Fruit fly (Drosophila melanogaster) whole organism, embryonic: Measurements from ENCODE around the gene CG7011.

Source experiments
- Antp ChIP-seq: fragments of 200-800 bp; sonication (Bioruptor generic); optimal IDR thresholded peaks from 3 replicates; lab custom pipeline; 2016; ENCODE audit warnings: missing biosample characterization, missing genetic modification characterization
- Atf6 ChIP-seq: fragments of 200-800 bp; sonication (Bioruptor generic); IDR thresholded peaks from 2 replicates; pipeline ENCODE4 v1.3.6; 2022; ENCODE audit warnings: missing biosample characterization, missing genetic modification characterization
- Bdp1 ChIP-seq: fragments of 200-800 bp; sonication (Bioruptor generic); optimal IDR thresholded peaks from 3 replicates; lab custom pipeline; 2016; ENCODE audit warnings: missing biosample characterization, missing genetic modification characterization
- CG10147 ChIP-seq: fragments of 200-800 bp; sonication (Bioruptor generic); optimal IDR thresholded peaks from 2 replicates; lab custom pipeline; 2019; ENCODE audit warnings: missing biosample characterization, mild to moderate bottlenecking, missing genetic modification characterization, moderate library complexity
- CG11695 ChIP-seq: fragments of 200-800 bp; sonication (Bioruptor generic); IDR thresholded peaks from 3 replicates; pipeline ENCODE4 v1.3.6; 2022; ENCODE audit warnings: missing biosample characterization, missing genetic modification characterization
- CG12071 ChIP-seq: fragments of 200-800 bp; sonication (Bioruptor generic); optimal IDR thresholded peaks from 3 replicates; lab custom pipeline; 2018; ENCODE audit warnings: missing biosample characterization, mild to moderate bottlenecking, missing genetic modification characterization
- CG12236 ChIP-seq: fragments of 200-800 bp; sonication (Bioruptor generic); optimal IDR thresholded peaks from 2 replicates; lab custom pipeline; 2016; ENCODE audit warnings: missing biosample characterization, missing genetic modification characterization
- CG13624 ChIP-seq: fragments of 200-800 bp; sonication (Bioruptor generic); optimal IDR thresholded peaks from 2 replicates; lab custom pipeline; 2016; ENCODE audit warnings: missing biosample characterization, missing genetic modification characterization
- CG1647 ChIP-seq: fragments of 200-800 bp; sonication (Bioruptor generic); optimal IDR thresholded peaks from 3 replicates; lab custom pipeline; 2016; ENCODE audit warnings: missing biosample characterization, missing genetic modification characterization
- CG17328 ChIP-seq: fragments of 200-800 bp; sonication (Bioruptor generic); IDR thresholded peaks from 2 replicates; pipeline ENCODE4 v1.3.6; 2022; ENCODE audit warnings: missing biosample characterization, missing genetic modification characterization
- CG17802 ChIP-seq: fragments of 200-800 bp; sonication (Bioruptor generic); optimal IDR thresholded peaks from 2 replicates; lab custom pipeline; 2018; ENCODE audit warnings: missing biosample characterization, mild to moderate bottlenecking, missing genetic modification characterization, moderate library complexity
- CG2129 ChIP-seq: fragments of 200-800 bp; sonication (Bioruptor generic); IDR thresholded peaks from 2 replicates; pipeline ENCODE4 v1.3.6; 2022; ENCODE audit warnings: missing biosample characterization, missing genetic modification characterization; ENCODE audit not compliant: partially characterized antibody
- CG32767 ChIP-seq: fragments of 200-800 bp; sonication (Bioruptor generic); IDR thresholded peaks from 2 replicates; pipeline ENCODE4 v1.3.6; 2022; ENCODE audit warnings: missing biosample characterization, missing genetic modification characterization
- CG3281 ChIP-seq: fragments of 200-800 bp; sonication (Bioruptor generic); optimal IDR thresholded peaks from 3 replicates; lab custom pipeline; 2017; ENCODE audit warnings: missing biosample characterization, mild to moderate bottlenecking, missing genetic modification characterization
- CG34376 ChIP-seq: fragments of 200-800 bp; sonication (Bioruptor generic); optimal IDR thresholded peaks from 2 replicates; lab custom pipeline; 2018; ENCODE audit warnings: missing biosample characterization, mild to moderate bottlenecking, missing genetic modification characterization
- CG4404 ChIP-seq: fragments of 200-800 bp; sonication (Bioruptor generic); IDR thresholded peaks from 2 replicates; pipeline ENCODE4 v1.3.6; 2022; ENCODE audit warnings: missing biosample characterization, missing genetic modification characterization
- CG6813 ChIP-seq: fragments of 200-800 bp; sonication (Bioruptor generic); optimal IDR thresholded peaks from 2 replicates; lab custom pipeline; 2017; ENCODE audit warnings: missing biosample characterization, missing genetic modification characterization, mild to moderate bottlenecking, moderate library complexity, missing genetic modification reagents
- CG8281 ChIP-seq: fragments of 200-800 bp; sonication (Bioruptor generic); optimal IDR thresholded peaks from 2 replicates; lab custom pipeline; 2018; ENCODE audit warnings: missing biosample characterization, mild to moderate bottlenecking, missing genetic modification characterization, moderate library complexity
- CG9727 ChIP-seq: fragments of 200-800 bp; sonication (Bioruptor generic); optimal IDR thresholded peaks from 3 replicates; lab custom pipeline; 2017; ENCODE audit warnings: missing biosample characterization, mild to moderate bottlenecking, missing genetic modification characterization
- CkIIα-i1 ChIP-seq: fragments of 200-800 bp; sonication (Bioruptor generic); IDR thresholded peaks from 2 replicates; pipeline ENCODE4 v1.3.6; 2022; ENCODE audit warnings: missing biosample characterization, missing genetic modification characterization
- Dad ChIP-seq: fragments of 200-800 bp; sonication (Bioruptor generic); optimal IDR thresholded peaks from 3 replicates; lab custom pipeline; 2016; ENCODE audit warnings: missing biosample characterization, missing genetic modification characterization
- Doc2 ChIP-seq: fragments of 200-800 bp; sonication (Bioruptor generic); IDR thresholded peaks from 2 replicates; pipeline ENCODE4 v1.3.6; 2022; ENCODE audit warnings: missing biosample characterization, missing genetic modification characterization
- E2f1 ChIP-seq: fragments of 200-800 bp; sonication (Bioruptor generic); IDR thresholded peaks from 2 replicates; pipeline ENCODE4 v1.3.6; 2022; ENCODE audit warnings: missing biosample characterization, missing genetic modification characterization
- Hr39 ChIP-seq: fragments of >200 bp; optimal IDR thresholded peaks from 2 replicates; lab custom pipeline; 2017
- Oaz ChIP-seq: fragments of 200-800 bp; sonication (Bioruptor generic); IDR thresholded peaks from 2 replicates; pipeline ENCODE4 v1.3.6; 2022; ENCODE audit warnings: missing biosample characterization, missing genetic modification characterization
- Opbp ChIP-seq: fragments of 200-800 bp; sonication (Bioruptor generic); IDR thresholded peaks from 3 replicates; pipeline ENCODE4 v1.3.6; 2022; ENCODE audit warnings: missing biosample characterization, missing genetic modification characterization; ENCODE audit not compliant: partially characterized antibody
- Trl ChIP-seq, 3 experiments: fragments of >200 bp in 2 of 3; fragments of 200-800 bp in 1 of 3; sonication (Bioruptor generic) in 1 of 3; optimal IDR thresholded peaks; 2 replicates in 1 of 3; 3 replicates in 2 of 3; lab custom pipeline; 2016 to 2017; ENCODE audit warnings: missing biosample characterization in 1 of 3, missing genetic modification characterization in 1 of 3
- ap ChIP-seq: fragments of 200-800 bp; sonication (Bioruptor generic); IDR thresholded peaks from 2 replicates; pipeline ENCODE4 v1.3.6; 2022; ENCODE audit warnings: missing biosample characterization, missing genetic modification characterization
- cg ChIP-seq: fragments of 200-800 bp; sonication (Bioruptor generic); optimal IDR thresholded peaks from 3 replicates; lab custom pipeline; 2019; ENCODE audit warnings: missing biosample characterization, mild to moderate bottlenecking, missing genetic modification characterization, moderate library complexity
- chm ChIP-seq: fragments of 200-800 bp; sonication (Bioruptor generic); IDR thresholded peaks from 2 replicates; pipeline ENCODE4 v1.3.6; 2022; ENCODE audit warnings: missing biosample characterization, missing genetic modification characterization
- chn ChIP-seq: fragments of 200-800 bp; sonication (Bioruptor generic); optimal IDR thresholded peaks from 2 replicates; lab custom pipeline; 2016; ENCODE audit warnings: missing biosample characterization, missing genetic modification characterization
- dan ChIP-seq: fragments of 200-800 bp; sonication (Bioruptor generic); IDR thresholded peaks from 2 replicates; pipeline ENCODE4 v1.3.6; 2022; ENCODE audit warnings: missing biosample characterization, missing genetic modification characterization
- esg ChIP-seq: fragments of 200-800 bp; sonication (Bioruptor generic); conservative IDR thresholded peaks from 2 replicates; pipeline ENCODE4 v1.3.6; 2022; ENCODE audit warnings: missing biosample characterization, missing genetic modification characterization
- fru ChIP-seq: fragments of >200 bp; optimal IDR thresholded peaks from 2 replicates; lab custom pipeline; 2017
- jumu ChIP-seq: fragments of 200-800 bp; sonication (Bioruptor generic); optimal IDR thresholded peaks from 3 replicates; lab custom pipeline; 2016; ENCODE audit warnings: missing biosample characterization, missing genetic modification characterization
- kay ChIP-seq: fragments of 200-800 bp; sonication (Bioruptor generic); optimal IDR thresholded peaks from 2 replicates; lab custom pipeline; 2016; ENCODE audit warnings: missing biosample characterization, missing genetic modification characterization
- klu ChIP-seq: fragments of 200-800 bp; sonication (Bioruptor generic); IDR thresholded peaks from 2 replicates; pipeline ENCODE4 v1.3.6; 2022; ENCODE audit warnings: missing biosample characterization, missing genetic modification characterization
- lilli ChIP-seq: fragments of 200-800 bp; sonication (Bioruptor generic); optimal IDR thresholded peaks from 3 replicates; lab custom pipeline; 2016; ENCODE audit warnings: missing biosample characterization, missing genetic modification characterization
- mld ChIP-seq: fragments of 200-800 bp; sonication (Bioruptor generic); IDR thresholded peaks from 3 replicates; pipeline ENCODE4 v1.3.6; 2022; ENCODE audit warnings: missing biosample characterization, missing genetic modification characterization; ENCODE audit not compliant: partially characterized antibody
- pb ChIP-seq: fragments of 200-800 bp; sonication (Bioruptor generic); optimal IDR thresholded peaks from 3 replicates; lab custom pipeline; 2016; ENCODE audit warnings: missing biosample characterization, missing genetic modification characterization
- rib ChIP-seq: fragments of 200-800 bp; sonication (Bioruptor generic); IDR thresholded peaks from 2 replicates; pipeline ENCODE4 v1.3.6; 2022; ENCODE audit warnings: missing biosample characterization, missing genetic modification characterization
- run ChIP-seq: fragments of 200-800 bp; sonication (Bioruptor generic); optimal IDR thresholded peaks from 3 replicates; lab custom pipeline; 2018; ENCODE audit warnings: missing biosample characterization, mild to moderate bottlenecking, missing genetic modification characterization
- sisA ChIP-seq: fragments of 200-800 bp; sonication (Bioruptor generic); IDR thresholded peaks from 2 replicates; pipeline ENCODE4 v1.3.6; 2022; ENCODE audit warnings: missing biosample characterization, missing genetic modification characterization
- tll ChIP-seq, 2 experiments: fragments of 200-800 bp in 1 of 2; fragments of >200 bp in 1 of 2; sonication (Bioruptor generic) in 1 of 2; optimal IDR thresholded peaks; 2 replicates each; lab custom pipeline; 2017 to 2019; ENCODE audit warnings: missing biosample characterization in 2 of 2, missing genetic modification characterization in 2 of 2, mild to moderate bottlenecking in 1 of 2, moderate library complexity in 1 of 2
- ttk ChIP-seq: fragments of 200-800 bp; sonication (Bioruptor generic); IDR thresholded peaks from 2 replicates; pipeline ENCODE4 v2.1.2; 2022; ENCODE audit warnings: missing biosample characterization, missing genetic modification characterization
- tup ChIP-seq: fragments of 200-800 bp; sonication (Bioruptor generic); optimal IDR thresholded peaks from 2 replicates; lab custom pipeline; 2016; ENCODE audit warnings: missing biosample characterization, mild to moderate bottlenecking, missing genetic modification characterization, moderate library complexity
- unc-4 ChIP-seq: fragments of 200-800 bp; sonication (Bioruptor generic); IDR thresholded peaks from 2 replicates; pipeline ENCODE4 v1.3.6; 2022; ENCODE audit warnings: missing biosample characterization, missing genetic modification characterization; ENCODE audit not compliant: partially characterized antibody
- vfl ChIP-seq: fragments of 200-800 bp; sonication (Bioruptor generic); optimal IDR thresholded peaks from 2 replicates; lab custom pipeline; 2016; ENCODE audit warnings: missing biosample characterization, missing genetic modification characterization
- wdn ChIP-seq: fragments of 200-800 bp; sonication (Bioruptor generic); IDR thresholded peaks from 2 replicates; pipeline ENCODE4 v1.3.6; 2022; ENCODE audit warnings: missing biosample characterization, missing genetic modification characterization
- yki ChIP-seq: fragments of >200 bp; optimal IDR thresholded peaks from 3 replicates; lab custom pipeline; 2018

The CG7011 gene

DNA sequence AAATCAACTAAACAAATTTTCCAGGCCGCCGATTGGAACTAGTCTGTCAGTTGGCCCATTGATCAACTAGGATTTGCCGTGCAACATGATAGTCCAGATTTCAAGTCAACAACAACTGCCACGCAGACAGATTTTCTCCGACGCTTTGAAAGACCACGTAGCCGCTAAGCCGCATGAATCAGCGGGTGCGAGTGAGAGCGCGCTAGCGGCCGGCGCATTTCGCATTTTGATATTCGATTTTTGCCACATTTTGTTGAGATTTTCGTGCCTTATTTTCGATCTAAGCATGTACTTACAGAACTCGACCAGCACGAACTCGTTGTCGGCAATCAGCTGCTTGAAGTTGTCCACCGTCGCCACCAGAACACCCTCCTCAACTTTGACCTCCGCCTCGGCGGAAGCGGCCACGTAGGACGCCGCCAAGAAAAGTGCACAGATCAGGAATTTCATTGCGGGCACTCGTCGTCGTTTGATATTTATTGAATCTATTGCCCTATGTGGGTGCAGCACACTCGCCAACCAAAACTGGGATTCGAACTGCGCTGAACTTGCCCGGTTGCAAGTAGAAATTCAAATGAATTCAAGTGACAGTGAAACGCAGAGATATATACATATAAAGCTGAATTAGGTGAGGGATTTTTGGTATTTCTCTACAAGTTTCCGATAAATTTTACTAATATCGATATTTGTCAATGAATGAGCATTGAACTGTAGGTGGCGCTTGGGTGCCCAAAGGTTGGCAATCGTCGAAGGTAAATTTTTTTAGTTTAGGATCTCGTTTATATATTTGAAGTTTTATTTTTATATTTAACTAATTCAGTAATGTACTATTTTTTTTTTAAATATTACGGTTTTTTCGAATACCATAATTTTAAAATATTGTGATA, 21.2 kb downstream of the CG7011 start, which contains the start of gene Pdi (continued):
- TF ChIP-seq CG3281 (no peak), CG2129 (peak; percentile 22; the same call in 1 of the 2 replicates), CG1647 (peak; percentile 14), esg (GFP tag; lab: Robert Waterston, UW) (no peak), tup (GFP tag; lab: Kevin White, UChicago) (no peak), lilli (GFP tag; lab: Kevin White, UChicago) (peak; percentile 52), tll (GFP tag; optimal IDR thresholded peaks at IDR 0.05; lab: Kevin White, UChicago) (no peak), CG12236 (GFP tag; lab: Kevin White, UChicago) (no peak), fru (lab: Kevin White, UChicago) (no peak), CG8281 (tag; lab: Kevin White, UChicago) (no peak), CkIIα-i1 (GFP tag; lab: Robert Waterston, UW) (no peak), Trl (optimal IDR thresholded peaks at IDR 0.05; lab: Kevin White, UChicago) (peak in 1 of 2 experiments; percentile 55), Trl (GFP tag; optimal IDR thresholded peaks at IDR 0.05; lab: Kevin White, UChicago) (no peak), CG10147 (GFP tag; lab: Kevin White, UChicago) (no peak), vfl (GFP tag; lab: Kevin White, UChicago) (no peak), Atf6 (GFP tag; lab: Robert Waterston, UW) (no peak; the same call in 1 of the 2 replicates), dan (no peak), ttk (GFP tag; lab: Robert Waterston, UW) (no peak), Doc2 (no peak), rib (GFP tag; lab: Robert Waterston, UW) (0 out of 2 replicates have a peak, but pooled peaks have one; percentile 46), wdn (no peak), CG34376 (peak; percentile 19), Dad (GFP tag; lab: Kevin White, UChicago) (peak; percentile 54), unc-4 (peak; percentile 83), Oaz (GFP tag; lab: Robert Waterston, UW) (no peak), CG32767 (GFP tag; lab: Robert Waterston, UW) (peak; percentile 70), Antp (GFP tag; lab: Kevin White, UChicago) (no peak), pb (no peak), yki (lab: Kevin White, UChicago) (no peak), kay (GFP tag; lab: Kevin White, UChicago) (peak; percentile 7), jumu (GFP tag; lab: Kevin White, UChicago) (no peak), ap (GFP tag; lab: Robert Waterston, UW) (no peak), CG9727 (peak; percentile 40), Bdp1 (GFP tag; lab: Kevin White, UChicago) (no peak), E2f1 (GFP tag; lab: Robert Waterston, UW) (no peak), CG6813 (GFP tag; lab: Kevin White, UChicago) (no peak), CG11695 (GFP tag; lab: Robert Waterston, UW) (no peak), cg (GFP tag; lab: Kevin White, UChicago) (peak; percentile 0), klu (GFP tag; lab: Robert Waterston, UW) (no peak), run (tag; lab: Kevin White, UChicago) (no peak), chn (no peak), sisA (no peak), CG4404 (no peak), CG17328 (GFP tag; lab: Robert Waterston, UW) (no peak), mld (GFP tag; lab: Robert Waterston, UW) (peak; percentile 46; the same call in 1 of the 3 replicates), CG12071 (GFP tag; lab: Kevin White, UChicago) (no peak), chm (GFP tag; lab: Robert Waterston, UW) (peak; percentile 72), CG17802 (tag; lab: Kevin White, UChicago) (no peak), Hr39 (lab: Kevin White, UChicago) (no peak), CG13624 (peak; percentile 43), Opbp (GFP tag; lab: Robert Waterston, UW) (peak; percentile 75; the same call in 2 of the 3 replicates)
